In genomic region chrV:19120743-19121642, ce11 we compare ENCODE assay signal across 6 worm cellular contexts.
TF ChIP-seq lines count a peak whose summit lies in the region.

No protein-coding gene starts in this region.

TF ChIP-seq in whole organism, L3 larva, 47 proteins besides CTCF, POLR2A, EP300 and RAD21:
- TF ChIP-seq nhr-67 (tag; optimal IDR thresholded peaks at IDR 0.05; lab: Kevin White, UChicago) (no peak), unc-39 (tag; optimal IDR thresholded peaks at IDR 0.05; lab: Kevin White, UChicago) (no peak), ztf-11 (tag; optimal IDR thresholded peaks at IDR 0.05; lab: Kevin White, UChicago) (no peak), sea-2 (GFP tag; optimal IDR thresholded peaks at IDR 0.05; lab: Kevin White, UChicago) (no peak), ceh-28 (tag; optimal IDR thresholded peaks at IDR 0.05; lab: Kevin White, UChicago) (peak; percentile 83), ztf-4 (tag; optimal IDR thresholded peaks at IDR 0.05; lab: Kevin White, UChicago) (no peak), nfya-1 (tag; optimal IDR thresholded peaks at IDR 0.05; lab: Kevin White, UChicago; ENCODE audit: insufficient read depth) (no peak), jun-1 (tag; optimal IDR thresholded peaks at IDR 0.05; lab: Kevin White, UChicago) (no peak), ceh-16 (tag; optimal IDR thresholded peaks at IDR 0.05; lab: Kevin White, UChicago) (no peak)

TF ChIP-seq in whole organism, L4 larva, 104 proteins besides CTCF, POLR2A, EP300 and RAD21:
- TF ChIP-seq ama-1 (optimal IDR thresholded peaks at IDR 0.05; lab: Kevin White, UChicago) (no peak), ztf-7 (tag; optimal IDR thresholded peaks at IDR 0.05; lab: Kevin White, UChicago) (no peak), nhr-10 (tag; optimal IDR thresholded peaks at IDR 0.05; lab: Kevin White, UChicago) (no peak), R02D3.7 (tag; optimal IDR thresholded peaks at IDR 0.05; lab: Kevin White, UChicago) (no peak), set-16 (GFP tag; IDR thresholded peaks at IDR 0.05; lab: Robert Waterston, UW) (peak; percentile 66), ceh-28 (tag; optimal IDR thresholded peaks at IDR 0.05; lab: Kevin White, UChicago) (peak; percentile 56), lin-38 (GFP tag; IDR thresholded peaks at IDR 0.05; lab: Robert Waterston, UW) (no peak)
TF ChIP-seq in whole organism, L4 larva: peak in this region for 2.

TF ChIP-seq in whole organism, late embryonic, 69 proteins besides CTCF, POLR2A, EP300 and RAD21:
- TF ChIP-seq F13H6.1 (tag; optimal IDR thresholded peaks at IDR 0.05; lab: Kevin White, UChicago) (no peak), ceh-24 (tag; optimal IDR thresholded peaks at IDR 0.05; lab: Kevin White, UChicago) (no peak), ceh-48 (tag; optimal IDR thresholded peaks at IDR 0.05; lab: Kevin White, UChicago) (peak; percentile 74), hlh-30 (tag; optimal IDR thresholded peaks at IDR 0.05; lab: Kevin White, UChicago; ENCODE audit: insufficient read depth) (no peak)

TF ChIP-seq in whole organism, midembryonic, 9 proteins besides CTCF, POLR2A, EP300 and RAD21:
- no peak for TF ChIP-seq klf-2 (GFP tag; conservative IDR thresholded peaks at IDR 0.05; lab: Robert Waterston, UW)
- TF ChIP-seq T22C8.4 (GFP tag; IDR thresholded peaks at IDR 0.05; lab: Robert Waterston, UW) = peak; percentile 84
- 0 out of 2 replicates have a peak, but pooled peaks have one; percentile 12 for TF ChIP-seq flt-1 (GFP tag; IDR thresholded peaks at IDR 0.05; lab: Robert Waterston, UW)
- TF ChIP-seq ztf-23 (GFP tag; IDR thresholded peaks at IDR 0.05; lab: Robert Waterston, UW) = no peak
- no peak for TF ChIP-seq med-1 (GFP tag; optimal IDR thresholded peaks at IDR 0.05; lab: Kevin White, UChicago; ENCODE audit: insufficient read depth)
- TF ChIP-seq ref-1 (GFP tag; conservative IDR thresholded peaks at IDR 0.05; lab: Robert Waterston, UW) = no peak
- no peak for TF ChIP-seq tab-1 (GFP tag; IDR thresholded peaks at IDR 0.05; lab: Robert Waterston, UW)
- TF ChIP-seq ztf-29 (GFP tag; IDR thresholded peaks at IDR 0.05; lab: Robert Waterston, UW) = no peak

TF ChIP-seq in whole organism, mixed stage, embryonic, 35 proteins besides CTCF, POLR2A, EP300 and RAD21:
- no peak for TF ChIP-seq drap-1 (GFP tag; optimal IDR thresholded peaks at IDR 0.05; lab: Kevin White, UChicago)
- no peak for TF ChIP-seq nhr-12 (tag; optimal IDR thresholded peaks at IDR 0.05; lab: Kevin White, UChicago)
- TF ChIP-seq pha-4 (tag; optimal IDR thresholded peaks at IDR 0.05; lab: Kevin White, UChicago) = no peak
- peak; percentile 63 for TF ChIP-seq zip-8 (tag; optimal IDR thresholded peaks at IDR 0.05; lab: Kevin White, UChicago)

TF ChIP-seq in whole organism, young adult, 124 proteins besides CTCF, POLR2A, EP300 and RAD21:
- TF ChIP-seq hsf-1 (GFP tag; IDR thresholded peaks at IDR 0.05; lab: Robert Waterston, UW) (no peak), zfh-2 (GFP tag; conservative IDR thresholded peaks at IDR 0.05; lab: Robert Waterston, UW) (peak; percentile 74), Y56A3A.18 (GFP tag; IDR thresholded peaks at IDR 0.05; lab: Robert Waterston, UW) (no peak)
